Worm (Caenorhabditis elegans) whole organism, L2 larva: Measurements from ENCODE around the gene nhr-28.
A peak's percentile ranks its signal among the peaks of the same experiment; 100 is the strongest.

Experiments used
- C34F6.9 ChIP-seq: fragments of 150-350 bp; optimal IDR thresholded peaks from 2 replicates; lab custom pipeline; 2014; ENCODE audit warnings: missing biosample characterization, missing genetic modification characterization
- F13H6.1 ChIP-seq: sonication (generic microtip); optimal IDR thresholded peaks from 2 replicates; lab custom pipeline; 2016; ENCODE audit warnings: missing genetic modification characterization, missing compliant biosample characterization
- R02D3.7 ChIP-seq: fragments of 150-350 bp; optimal IDR thresholded peaks from 2 replicates; lab custom pipeline; 2014; ENCODE audit warnings: missing biosample characterization, missing genetic modification characterization
- Y55F3AM.14 ChIP-seq: fragments of 200-800 bp; sonication (Bioruptor generic); optimal IDR thresholded peaks from 2 replicates; lab custom pipeline; 2018; ENCODE audit warnings: mild to moderate bottlenecking, missing genetic modification characterization, missing compliant biosample characterization
- alr-1 ChIP-seq: fragments of 150-350 bp; optimal IDR thresholded peaks from 2 replicates; lab custom pipeline; 2014; ENCODE audit warnings: missing biosample characterization, missing genetic modification characterization
- aly-2 ChIP-seq: fragments of 150-350 bp; optimal IDR thresholded peaks from 2 replicates; lab custom pipeline; 2014; ENCODE audit warnings: missing biosample characterization, missing genetic modification characterization
- ama-1 ChIP-seq: fragments of 150-350 bp; optimal IDR thresholded peaks from 2 replicates; lab custom pipeline; 2018; ENCODE audit warnings: inconsistent platforms
- blmp-1 ChIP-seq: sonication (generic microtip); optimal IDR thresholded peaks from 2 replicates; lab custom pipeline; 2017; ENCODE audit warnings: missing genetic modification characterization, mild to moderate bottlenecking, missing compliant biosample characterization, antibody characterized with exemption, moderate library complexity; ENCODE audit not compliant: insufficient read depth
- ceh-16 ChIP-seq: fragments of 150-350 bp; optimal IDR thresholded peaks from 2 replicates; lab custom pipeline; 2014; ENCODE audit warnings: missing biosample characterization, missing genetic modification characterization
- crh-2 ChIP-seq: sonication (generic microtip); optimal IDR thresholded peaks from 2 replicates; lab custom pipeline; 2017; ENCODE audit warnings: missing biosample characterization, missing genetic modification characterization
- dmd-4 ChIP-seq: sonication (generic microtip); optimal IDR thresholded peaks from 2 replicates; lab custom pipeline; 2017; ENCODE audit warnings: missing biosample characterization, missing genetic modification characterization
- egl-27 ChIP-seq: sonication (generic microtip); optimal IDR thresholded peaks from 3 replicates; lab custom pipeline; 2017; ENCODE audit warnings: missing biosample characterization, missing genetic modification reagents, missing genetic modification characterization
- elt-1 ChIP-seq: fragments of 150-350 bp; optimal IDR thresholded peaks from 2 replicates; lab custom pipeline; 2014; ENCODE audit warnings: missing biosample characterization, missing genetic modification characterization
- elt-3 ChIP-seq: sonication (generic microtip); optimal IDR thresholded peaks from 2 replicates; lab custom pipeline; 2017; ENCODE audit warnings: missing biosample characterization, missing genetic modification characterization
- fos-1 ChIP-seq: fragments of 150-350 bp; optimal IDR thresholded peaks from 2 replicates; lab custom pipeline; 2014; ENCODE audit warnings: missing biosample characterization, missing genetic modification characterization
- gmeb-1 ChIP-seq: fragments of 150-350 bp; optimal IDR thresholded peaks from 2 replicates; lab custom pipeline; 2014; ENCODE audit warnings: missing biosample characterization, missing genetic modification characterization
- lin-13 ChIP-seq: fragments of 150-350 bp; optimal IDR thresholded peaks from 2 replicates; lab custom pipeline; 2014; ENCODE audit warnings: missing biosample characterization, missing genetic modification reagents, missing genetic modification characterization
- lin-39 ChIP-seq: fragments of 150-350 bp; optimal IDR thresholded peaks from 2 replicates; lab custom pipeline; 2014; ENCODE audit warnings: missing biosample characterization, missing genetic modification reagents, missing genetic modification characterization
- lsy-2 ChIP-seq, 2 experiments: fragments of 150-350 bp in 1 of 2; sonication (generic microtip) in 1 of 2; optimal IDR thresholded peaks; 2 replicates each; lab custom pipeline; 2014 to 2017; ENCODE audit warnings: missing biosample characterization in 2 of 2, missing genetic modification characterization in 2 of 2
- mab-5 ChIP-seq: fragments of 150-350 bp; optimal IDR thresholded peaks from 2 replicates; lab custom pipeline; 2014; ENCODE audit warnings: missing biosample characterization, missing genetic modification characterization
- mdl-1 ChIP-seq, 2 experiments: fragments of 150-350 bp in 1 of 2; sonication (generic microtip) in 1 of 2; optimal IDR thresholded peaks; 2 replicates each; lab custom pipeline; 2017; ENCODE audit warnings: missing biosample characterization in 2 of 2, missing genetic modification characterization in 2 of 2
- nhr-10 ChIP-seq: sonication (generic microtip); optimal IDR thresholded peaks from 2 replicates; lab custom pipeline; 2017; ENCODE audit warnings: missing biosample characterization, missing genetic modification characterization
- nhr-11 ChIP-seq: fragments of 150-350 bp; optimal IDR thresholded peaks from 2 replicates; lab custom pipeline; 2014; ENCODE audit warnings: missing biosample characterization, missing genetic modification characterization
- nhr-129 ChIP-seq: fragments of 150-350 bp; optimal IDR thresholded peaks from 2 replicates; lab custom pipeline; 2014; ENCODE audit warnings: missing biosample characterization, missing genetic modification characterization
- nhr-21 ChIP-seq: fragments of 150-350 bp; optimal IDR thresholded peaks from 2 replicates; lab custom pipeline; 2014; ENCODE audit warnings: missing biosample characterization, missing genetic modification characterization
- nhr-23 ChIP-seq: fragments of 150-350 bp; optimal IDR thresholded peaks from 2 replicates; lab custom pipeline; 2014; ENCODE audit warnings: missing biosample characterization, missing genetic modification reagents, missing genetic modification characterization
- nhr-237 ChIP-seq: fragments of 150-350 bp; optimal IDR thresholded peaks from 2 replicates; lab custom pipeline; 2014; ENCODE audit warnings: missing biosample characterization, missing genetic modification characterization
- nhr-25 ChIP-seq: fragments of 150-350 bp; sonication (generic microtip); optimal IDR thresholded peaks from 3 replicates; lab custom pipeline; 2014; ENCODE audit warnings: missing biosample characterization, missing genetic modification characterization
- nhr-6 ChIP-seq: fragments of 150-350 bp; optimal IDR thresholded peaks from 2 replicates; lab custom pipeline; 2014; ENCODE audit warnings: missing biosample characterization, missing genetic modification characterization
- nhr-77 ChIP-seq: fragments of 150-350 bp; optimal IDR thresholded peaks from 2 replicates; lab custom pipeline; 2014; ENCODE audit warnings: missing biosample characterization, missing genetic modification characterization
- peb-1 ChIP-seq: fragments of 150-350 bp; optimal IDR thresholded peaks from 2 replicates; lab custom pipeline; 2014; ENCODE audit warnings: missing biosample characterization, missing genetic modification characterization
- skn-1 ChIP-seq: sonication (generic microtip); optimal IDR thresholded peaks from 2 replicates; lab custom pipeline; 2017; ENCODE audit warnings: missing biosample characterization, missing genetic modification characterization
- sma-3 ChIP-seq: sonication (generic microtip); optimal IDR thresholded peaks from 2 replicates; lab custom pipeline; 2016; ENCODE audit warnings: missing genetic modification reagents, missing genetic modification characterization, missing compliant biosample characterization
- sma-9 ChIP-seq, 2 experiments: fragments of 150-350 bp in 1 of 2; sonication (generic microtip) in 1 of 2; optimal IDR thresholded peaks; 2 replicates each; lab custom pipeline; 2014 to 2016; ENCODE audit warnings: missing genetic modification characterization in 2 of 2, mild to moderate bottlenecking in 1 of 2, missing biosample characterization in 1 of 2, missing compliant biosample characterization in 1 of 2, missing genetic modification reagents in 1 of 2, moderate library complexity in 1 of 2
- snpc-4 ChIP-seq: fragments of 150-350 bp; optimal IDR thresholded peaks from 2 replicates; lab custom pipeline; 2014; ENCODE audit warnings: missing biosample characterization, missing genetic modification characterization
- unc-39 ChIP-seq: fragments of 150-350 bp; optimal IDR thresholded peaks from 2 replicates; lab custom pipeline; 2014; ENCODE audit warnings: missing biosample characterization, missing genetic modification characterization
- unc-55 ChIP-seq: fragments of 150-350 bp; sonication (generic microtip); optimal IDR thresholded peaks from 3 replicates; lab custom pipeline; 2014; ENCODE audit warnings: missing biosample characterization, missing genetic modification reagents, missing genetic modification characterization
- unc-62 ChIP-seq: fragments of 150-350 bp; optimal IDR thresholded peaks from 2 replicates; lab custom pipeline; 2014; ENCODE audit warnings: missing biosample characterization, missing genetic modification reagents, missing genetic modification characterization
- ztf-1 ChIP-seq: fragments of 200-800 bp; sonication (Bioruptor generic); conservative IDR thresholded peaks from 2 replicates; pipeline ENCODE4 v1.3.6; 2022; ENCODE audit warnings: missing genetic modification characterization, missing compliant biosample characterization
- ztf-11 ChIP-seq: sonication (generic microtip); optimal IDR thresholded peaks from 2 replicates; lab custom pipeline; 2017; ENCODE audit warnings: missing biosample characterization, missing genetic modification characterization
- ztf-4 ChIP-seq: fragments of 150-350 bp; optimal IDR thresholded peaks from 2 replicates; lab custom pipeline; 2014; ENCODE audit warnings: missing biosample characterization, missing genetic modification characterization

The nhr-28 gene

ce11 chrX:16368969-16369368 is 14.2 kb downstream of the nhr-28 start:
- TF ChIP-seq ama-1 (no peak), lin-39 (tag; lab: Kevin White, UChicago) (no peak), Y55F3AM.14 (GFP tag; lab: Kevin White, UChicago) (no peak), sma-3 (GFP tag; lab: Kevin White, UChicago) (no peak), mab-5 (tag; lab: Kevin White, UChicago) (no peak), ztf-1 (GFP tag; lab: Robert Waterston, UW) (no peak), aly-2 (tag; lab: Kevin White, UChicago) (no peak), elt-3 (no peak), nhr-237 (tag; lab: Kevin White, UChicago) (no peak), snpc-4 (tag; lab: Kevin White, UChicago) (no peak), elt-1 (tag; lab: Kevin White, UChicago) (no peak), peb-1 (tag; lab: Kevin White, UChicago) (no peak), mdl-1 (tag; optimal IDR thresholded peaks at IDR 0.05; lab: Kevin White, UChicago) (no peak), nhr-77 (tag; lab: Kevin White, UChicago) (no peak), nhr-6 (tag; lab: Kevin White, UChicago) (no peak), nhr-25 (tag; lab: Kevin White, UChicago) (no peak), nhr-10 (tag; lab: Kevin White, UChicago) (no peak), nhr-11 (tag; lab: Kevin White, UChicago) (no peak), ztf-4 (tag; lab: Kevin White, UChicago) (no peak), nhr-23 (tag; lab: Kevin White, UChicago) (no peak)

ce11 chrX:16369454-16369853 is 14.7 kb downstream of the nhr-28 start:
- no peak for TF ChIP-seq alr-1 (tag; lab: Kevin White, UChicago)
- no peak for TF ChIP-seq blmp-1 (tag; lab: Kevin White, UChicago)
- no peak for TF ChIP-seq egl-27 (tag; lab: Kevin White, UChicago)
- no peak for TF ChIP-seq unc-62 (GFP tag; lab: Kevin White, UChicago)
- no peak for TF ChIP-seq nhr-25 (tag; lab: Kevin White, UChicago)
- TF ChIP-seq skn-1 (tag; lab: Kevin White, UChicago) = no peak
- no peak for TF ChIP-seq elt-1 (tag; lab: Kevin White, UChicago)
- no peak for TF ChIP-seq nhr-6 (tag; lab: Kevin White, UChicago)
- no peak for TF ChIP-seq snpc-4 (tag; lab: Kevin White, UChicago)
- TF ChIP-seq F13H6.1 (tag; lab: Kevin White, UChicago) = no peak
- TF ChIP-seq sma-3 (GFP tag; lab: Kevin White, UChicago) = no peak
- TF ChIP-seq nhr-129 = no peak
- no peak for TF ChIP-seq ztf-11
- no peak for TF ChIP-seq unc-55
- TF ChIP-seq ztf-1 (GFP tag; lab: Robert Waterston, UW) = no peak
- TF ChIP-seq aly-2 (tag; lab: Kevin White, UChicago) = no peak
- no peak for TF ChIP-seq lin-39 (tag; lab: Kevin White, UChicago)
- no peak for TF ChIP-seq ceh-16 (tag; lab: Kevin White, UChicago)

ce11 chrX:16375807-16376638 is 21.2 kb downstream of the nhr-28 start, which contains the start of gene sur-7:
Gene sur-7, plus strand, starts transcription at chrX:16376588.
- TF ChIP-seq snpc-4 (tag; lab: Kevin White, UChicago) (no peak), ztf-4 (tag; lab: Kevin White, UChicago) (no peak), fos-1 (peak; percentile 63), unc-55 (peak; percentile 16), C34F6.9 (peak; percentile 10), sma-9 (GFP tag; optimal IDR thresholded peaks at IDR 0.05; lab: Kevin White, UChicago) (no peak), sma-9 (tag; optimal IDR thresholded peaks at IDR 0.05; lab: Kevin White, UChicago) (no peak), elt-3 (no peak)

- TF ChIP-seq dmd-4 (tag; lab: Kevin White, UChicago) (no peak), R02D3.7 (no peak), lin-13 (GFP tag; lab: Kevin White, UChicago) (peak; percentile 17), skn-1 (tag; lab: Kevin White, UChicago) (no peak), unc-55 (peak; percentile 24), nhr-21 (tag; lab: Kevin White, UChicago) (peak; percentile 57), Y55F3AM.14 (GFP tag; lab: Kevin White, UChicago) (peak; percentile 18), elt-1 (tag; lab: Kevin White, UChicago) (no peak), gmeb-1 (tag; lab: Kevin White, UChicago) (peak; percentile 60), lin-39 (tag; lab: Kevin White, UChicago) (no peak), C34F6.9 (peak; percentile 4), nhr-11 (tag; lab: Kevin White, UChicago) (no peak), sma-3 (GFP tag; lab: Kevin White, UChicago) (peak; percentile 56), nhr-23 (tag; lab: Kevin White, UChicago) (no peak), egl-27 (tag; lab: Kevin White, UChicago) (peak; percentile 26), nhr-237 (tag; lab: Kevin White, UChicago) (no peak), nhr-25 (tag; lab: Kevin White, UChicago) (no peak), F13H6.1 (tag; lab: Kevin White, UChicago) (peak; percentile 42), ztf-1 (GFP tag; lab: Robert Waterston, UW) (no peak), fos-1 (peak; percentile 94), unc-39 (no peak), nhr-10 (tag; lab: Kevin White, UChicago) (no peak), nhr-6 (tag; lab: Kevin White, UChicago) (peak; percentile 25), mdl-1 (tag; optimal IDR thresholded peaks at IDR 0.05; lab: Kevin White, UChicago) (peak in 1 of 2 experiments; percentile 18), lsy-2 (tag; optimal IDR thresholded peaks at IDR 0.05; lab: Kevin White, UChicago) (peak in 1 of 2 experiments; percentile 51), nhr-129 (peak; percentile 68), crh-2 (tag; lab: Kevin White, UChicago) (peak; percentile 77)
Measured at ce11 chrX:16377903-16378302, 23.1 kb downstream of the nhr-28 start.
